Worm (Caenorhabditis elegans): Measurements from ENCODE around the gene rpl-32.

DNA sequence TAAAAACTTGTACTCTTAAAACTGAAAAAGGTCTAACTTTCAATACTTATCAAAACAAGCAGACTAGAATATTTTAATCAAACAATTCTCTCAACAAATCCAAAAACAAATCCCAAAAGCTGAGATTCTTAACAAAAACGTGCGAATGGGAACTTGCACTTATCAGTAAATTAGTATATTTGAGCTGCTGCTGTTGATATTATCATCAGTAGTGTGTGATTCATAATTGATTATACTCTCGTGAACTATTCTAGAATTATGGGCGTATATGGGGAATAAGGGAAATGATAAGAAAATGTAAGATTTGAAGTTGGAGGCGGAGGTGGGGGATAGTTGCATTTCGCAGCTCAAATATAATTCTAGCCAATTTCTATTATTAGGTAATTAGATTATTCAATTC lies 42.7 kb downstream of the rpl-32 start:
- TF ChIP-seq Y55F3AM.14 (GFP tag; optimal IDR thresholded peaks at IDR 0.05): no peak
- no peak for TF ChIP-seq sma-3 (GFP tag; optimal IDR thresholded peaks at IDR 0.05)
- TF ChIP-seq mbf-1 (tag; optimal IDR thresholded peaks at IDR 0.05): no peak

Measured in whole organism, L2 larva.